Fruit fly (Drosophila melanogaster): ENCODE results near the gene CG12994.

CG12994 gene

DNA sequence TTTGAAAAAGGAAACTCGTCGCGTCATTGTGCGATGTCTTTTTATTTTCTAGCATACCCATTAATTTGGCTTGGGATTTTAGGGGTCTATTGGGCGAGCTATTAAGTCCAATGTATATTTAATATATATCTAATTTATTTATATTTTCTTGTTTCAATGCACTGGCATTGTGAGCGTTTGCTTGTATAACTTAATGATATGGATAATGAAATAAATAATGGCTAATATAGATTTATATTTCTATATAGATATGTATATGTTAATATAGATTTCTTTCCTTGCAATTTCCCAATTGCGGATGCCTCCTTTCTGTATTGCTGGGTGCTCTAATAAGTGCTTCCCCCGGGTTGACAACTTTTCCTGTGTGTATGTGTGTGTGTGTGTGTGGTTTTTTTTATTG, 27.8 kb upstream of the CG12994 start (continued):
- no peak for TF ChIP-seq en (GFP tag; optimal IDR thresholded peaks at IDR 0.05)
- peak; percentile 32 for TF ChIP-seq Abd-B (GFP tag; optimal IDR thresholded peaks at IDR 0.05)
- no peak for TF ChIP-seq tna (GFP tag; IDR thresholded peaks at IDR 0.05; ENCODE audit: partially characterized antibody)
- no peak for TF ChIP-seq CG1024 (GFP tag; IDR thresholded peaks at IDR 0.05)
- no peak for TF ChIP-seq unc-4 (GFP tag; IDR thresholded peaks at IDR 0.05; ENCODE audit: partially characterized antibody)
- no peak for TF ChIP-seq CG15073 (GFP tag; optimal IDR thresholded peaks at IDR 0.05)
- no peak for TF ChIP-seq Sry-β (GFP tag; optimal IDR thresholded peaks at IDR 0.05)
- peak; percentile 51 for TF ChIP-seq grau (tag; optimal IDR thresholded peaks at IDR 0.05)
- TF ChIP-seq bsh (GFP tag; optimal IDR thresholded peaks at IDR 0.05) = peak; percentile 38 to 66
- no peak for TF ChIP-seq CG2116 (GFP tag; optimal IDR thresholded peaks at IDR 0.05)
- TF ChIP-seq Atf6 (GFP tag; IDR thresholded peaks at IDR 0.05) = no peak
- TF ChIP-seq sima (GFP tag; optimal IDR thresholded peaks at IDR 0.05) = no peak
- no peak for TF ChIP-seq sens (GFP tag)
- TF ChIP-seq nerfin-2 (GFP tag; IDR thresholded peaks at IDR 0.05; ENCODE audit: partially characterized antibody) = no peak
- no peak for TF ChIP-seq HLH54F (GFP tag; optimal IDR thresholded peaks at IDR 0.05)
- no peak for TF ChIP-seq Dip3 (GFP tag; optimal IDR thresholded peaks at IDR 0.05)
- TF ChIP-seq CG10979 (tag; optimal IDR thresholded peaks at IDR 0.05) = peak; percentile 69
- TF ChIP-seq Dfd (GFP tag; optimal IDR thresholded peaks at IDR 0.05) = no peak
- TF ChIP-seq CG6854 (GFP tag; optimal IDR thresholded peaks at IDR 0.05) = no peak
- TF ChIP-seq jigr1 (GFP tag; IDR thresholded peaks at IDR 0.05) = no peak
- TF ChIP-seq CG12299 (tag; optimal IDR thresholded peaks at IDR 0.05) = no peak
- no peak for TF ChIP-seq CG32772 (GFP tag; IDR thresholded peaks at IDR 0.05)
- no peak for TF ChIP-seq salm (tag; optimal IDR thresholded peaks at IDR 0.05)
- TF ChIP-seq CG17568 (GFP tag; optimal IDR thresholded peaks at IDR 0.05) = no peak
- no peak for TF ChIP-seq CG1647 (GFP tag; optimal IDR thresholded peaks at IDR 0.05)
- TF ChIP-seq Ssrp (tag; optimal IDR thresholded peaks at IDR 0.05) = peak; percentile 49
- no peak for TF ChIP-seq CG34224 (GFP tag; IDR thresholded peaks at IDR 0.05; ENCODE audit: partially characterized antibody)
- no peak for TF ChIP-seq CG8478 (optimal IDR thresholded peaks at IDR 0.05)
- TF ChIP-seq CG18262 (tag; optimal IDR thresholded peaks at IDR 0.05) = peak; percentile 77

DNA sequence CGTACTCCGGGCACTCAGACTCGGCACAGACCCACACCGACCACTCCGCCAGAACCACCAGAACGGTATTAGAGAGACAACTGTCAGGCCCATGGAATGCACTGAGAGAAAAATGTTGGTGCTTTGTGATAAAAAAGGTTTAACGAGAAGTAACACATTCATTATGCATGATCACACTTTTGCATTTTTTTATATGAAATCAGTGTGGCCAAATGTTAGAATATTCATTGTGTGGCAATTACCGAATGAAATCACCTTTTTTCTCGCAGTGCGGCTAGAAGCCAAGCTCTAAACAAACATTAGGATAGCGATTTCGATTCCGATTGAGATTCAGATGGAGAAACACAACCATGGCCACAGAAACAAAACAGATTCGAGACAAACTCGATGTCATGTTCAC, 21.7 kb upstream of the CG12994 start:
- TF ChIP-seq CG3847 (GFP tag; IDR thresholded peaks at IDR 0.05) (0 out of 2 replicates have a peak, but pooled peaks have one; percentile 25), grau (tag; optimal IDR thresholded peaks at IDR 0.05) (peak; percentile 46), Chrac-16 (GFP tag; optimal IDR thresholded peaks at IDR 0.05) (peak; percentile 7), nerfin-1 (tag; optimal IDR thresholded peaks at IDR 0.05) (no peak), ara (GFP tag; IDR thresholded peaks at IDR 0.05) (no peak), CG2116 (GFP tag; optimal IDR thresholded peaks at IDR 0.05) (no peak), CG10979 (tag; optimal IDR thresholded peaks at IDR 0.05) (peak; percentile 33), nau (GFP tag; optimal IDR thresholded peaks at IDR 0.05) (no peak), CG12391 (tag; optimal IDR thresholded peaks at IDR 0.05) (peak; percentile 36), Antp (GFP tag; optimal IDR thresholded peaks at IDR 0.05) (peak; percentile 39), twi (tag; optimal IDR thresholded peaks at IDR 0.05) (no peak), Gug (GFP tag; IDR thresholded peaks at IDR 0.05) (0 out of 4 replicates have a peak, but pooled peaks have one; percentile 9), so (GFP tag; IDR thresholded peaks at IDR 0.05) (0 out of 3 replicates have a peak, but pooled peaks have one; percentile 21), CG1529 (GFP tag; optimal IDR thresholded peaks at IDR 0.05) (no peak), zfh1 (GFP tag; IDR thresholded peaks at IDR 0.05) (peak; percentile 57; the same call in 2 of the 3 replicates), her (GFP tag; optimal IDR thresholded peaks at IDR 0.05) (peak; percentile 9), Xrp1 (GFP tag; IDR thresholded peaks at IDR 0.05) (peak; percentile 50; the same call in 1 of the 2 replicates), CG9817 (tag; optimal IDR thresholded peaks at IDR 0.05) (peak; percentile 3), Atf6 (GFP tag; IDR thresholded peaks at IDR 0.05) (0 out of 2 replicates have a peak, but pooled peaks have one; percentile 37), E2f1 (GFP tag; IDR thresholded peaks at IDR 0.05) (peak; percentile 21; the same call in 1 of the 2 replicates), Pdp1 (GFP tag; optimal IDR thresholded peaks at IDR 0.05) (peak; percentile 16 to 22), E2f2 (GFP tag; IDR thresholded peaks at IDR 0.05) (no peak), CG7786 (GFP tag; optimal IDR thresholded peaks at IDR 0.05) (peak; percentile 30), CG4820 (GFP tag; optimal IDR thresholded peaks at IDR 0.05) (peak; percentile 14), CG17359 (tag; optimal IDR thresholded peaks at IDR 0.05) (peak; percentile 21), org-1 (GFP tag; optimal IDR thresholded peaks at IDR 0.05) (peak; percentile 16)
